Worm (Caenorhabditis elegans) whole organism, late embryonic: ENCODE data around the gene Y48C3A.18.

Experiments
- C08G9.2 ChIP-seq: sonication (generic microtip); optimal IDR thresholded peaks from 2 replicates; lab custom pipeline; 2016; ENCODE audit warnings: mild to moderate bottlenecking, missing genetic modification characterization, moderate library complexity, missing compliant biosample characterization
- F13H6.1 ChIP-seq: sonication (generic microtip); optimal IDR thresholded peaks from 2 replicates; lab custom pipeline; 2016; ENCODE audit warnings: missing genetic modification characterization, missing compliant biosample characterization
- T23F11.4 ChIP-seq: fragments of 200-800 bp; sonication (Bioruptor generic); optimal IDR thresholded peaks from 2 replicates; lab custom pipeline; 2018; ENCODE audit warnings: mild to moderate bottlenecking, missing genetic modification characterization, missing compliant biosample characterization
- ahr-1 ChIP-seq: sonication (generic microtip); optimal IDR thresholded peaks from 2 replicates; lab custom pipeline; 2016; ENCODE audit warnings: missing genetic modification characterization, missing compliant biosample characterization
- ceh-18 ChIP-seq: sonication (generic microtip); optimal IDR thresholded peaks from 2 replicates; lab custom pipeline; 2016; ENCODE audit warnings: missing genetic modification characterization, missing compliant biosample characterization
- ceh-24 ChIP-seq: sonication (generic microtip); optimal IDR thresholded peaks from 2 replicates; lab custom pipeline; 2016; ENCODE audit warnings: mild to moderate bottlenecking, missing genetic modification characterization, missing compliant biosample characterization
- ceh-30 ChIP-seq: fragments of 150-350 bp; optimal IDR thresholded peaks from 2 replicates; lab custom pipeline; 2014; ENCODE audit warnings: missing biosample characterization, missing genetic modification characterization
- ceh-48 ChIP-seq: sonication (generic microtip); optimal IDR thresholded peaks from 2 replicates; lab custom pipeline; 2016; ENCODE audit warnings: missing genetic modification characterization, inconsistent platforms, missing compliant biosample characterization
- ceh-6 ChIP-seq: fragments of 200-800 bp; sonication (Bioruptor generic); optimal IDR thresholded peaks from 2 replicates; lab custom pipeline; 2018; ENCODE audit warnings: mild to moderate bottlenecking, missing genetic modification characterization, missing compliant biosample characterization
- ets-4 ChIP-seq: sonication (generic microtip); optimal IDR thresholded peaks from 2 replicates; lab custom pipeline; 2016; ENCODE audit warnings: missing genetic modification characterization, missing compliant biosample characterization
- eyg-1 ChIP-seq: sonication (generic microtip); optimal IDR thresholded peaks from 2 replicates; lab custom pipeline; 2016; ENCODE audit warnings: missing genotype, missing genetic modification characterization, missing compliant biosample characterization
- fax-1 ChIP-seq: sonication (generic microtip); optimal IDR thresholded peaks from 2 replicates; lab custom pipeline; 2016; ENCODE audit warnings: missing genotype, missing genetic modification characterization, missing compliant biosample characterization
- fkh-10 ChIP-seq: fragments of 150-350 bp; optimal IDR thresholded peaks from 2 replicates; lab custom pipeline; 2014; ENCODE audit warnings: missing biosample characterization, missing genetic modification reagents, missing genetic modification characterization
- lin-11 ChIP-seq: fragments of 200-800 bp; sonication (Bioruptor generic); optimal IDR thresholded peaks from 2 replicates; lab custom pipeline; 2018; ENCODE audit warnings: mild to moderate bottlenecking, missing genetic modification characterization, missing compliant biosample characterization
- madf-2 ChIP-seq: sonication (generic microtip); optimal IDR thresholded peaks from 2 replicates; lab custom pipeline; 2017; ENCODE audit warnings: missing genetic modification characterization, missing compliant biosample characterization
- mec-3 ChIP-seq: sonication (generic microtip); optimal IDR thresholded peaks from 2 replicates; lab custom pipeline; 2016; ENCODE audit warnings: borderline replicate concordance, missing genetic modification characterization, missing compliant biosample characterization
- nfya-1 ChIP-seq: sonication (generic microtip); optimal IDR thresholded peaks from 2 replicates; lab custom pipeline; 2017; ENCODE audit warnings: missing genetic modification characterization, mild to moderate bottlenecking, missing compliant biosample characterization, antibody characterized with exemption, moderate library complexity
- nhr-232 ChIP-seq: sonication (generic microtip); optimal IDR thresholded peaks from 2 replicates; lab custom pipeline; 2016; ENCODE audit warnings: missing genetic modification characterization, missing compliant biosample characterization
- odd-2 ChIP-seq: sonication (generic microtip); optimal IDR thresholded peaks from 2 replicates; lab custom pipeline; 2017; ENCODE audit warnings: antibody characterized with exemption, mild to moderate bottlenecking, missing genetic modification characterization, missing compliant biosample characterization
- pat-9 ChIP-seq: fragments of 200-800 bp; sonication (Bioruptor generic); optimal IDR thresholded peaks from 2 replicates; lab custom pipeline; 2018; ENCODE audit warnings: mild to moderate bottlenecking, missing genetic modification characterization, moderate library complexity, missing compliant biosample characterization
- pha-2 ChIP-seq: sonication (generic microtip); optimal IDR thresholded peaks from 2 replicates; lab custom pipeline; 2017; ENCODE audit warnings: mild to moderate bottlenecking, missing genetic modification characterization, missing compliant biosample characterization
- pqm-1 ChIP-seq: sonication (generic microtip); optimal IDR thresholded peaks from 2 replicates; lab custom pipeline; 2016; ENCODE audit warnings: missing genetic modification characterization, missing compliant biosample characterization
- ref-2 ChIP-seq: sonication (generic microtip); optimal IDR thresholded peaks from 2 replicates; lab custom pipeline; 2016; ENCODE audit warnings: missing genetic modification characterization, missing compliant biosample characterization
- rnt-1 ChIP-seq: sonication (generic microtip); optimal IDR thresholded peaks from 2 replicates; lab custom pipeline; 2016; ENCODE audit warnings: missing genetic modification characterization, missing compliant biosample characterization
- sdc-2 ChIP-seq: sonication (generic microtip); optimal IDR thresholded peaks from 2 replicates; lab custom pipeline; 2016; ENCODE audit warnings: missing genotype, missing genetic modification characterization, missing compliant biosample characterization
- sox-2 ChIP-seq: fragments of 200-800 bp; sonication (Bioruptor generic); IDR thresholded peaks from 2 replicates; pipeline ENCODE4 v1.3.6; 2022; ENCODE audit warnings: missing genetic modification reagents, missing genetic modification characterization, missing compliant biosample characterization
- sox-4 ChIP-seq: sonication (generic microtip); optimal IDR thresholded peaks from 2 replicates; lab custom pipeline; 2017; ENCODE audit warnings: mild to moderate bottlenecking, missing genetic modification characterization, inconsistent platforms, missing compliant biosample characterization
- ttx-3 ChIP-seq: sonication (generic microtip); optimal IDR thresholded peaks from 2 replicates; lab custom pipeline; 2016; ENCODE audit warnings: missing genetic modification reagents, missing genetic modification characterization, missing compliant biosample characterization
- unc-3 ChIP-seq, 2 experiments: fragments of 200-800 bp in 1 of 2; sonication (Bioruptor generic) in 1 of 2; sonication (generic microtip) in 1 of 2; conservative IDR thresholded peaks in 1 of 2; optimal IDR thresholded peaks in 1 of 2; 2 replicates each; pipeline versions ENCODE4 v1.3.6 to Lab custom; 2016 to 2022; ENCODE audit warnings: missing compliant biosample characterization in 2 of 2, missing genetic modification characterization in 2 of 2, missing genetic modification reagents in 1 of 2
- unc-55 ChIP-seq: sonication (generic microtip); optimal IDR thresholded peaks from 2 replicates; lab custom pipeline; 2017; ENCODE audit warnings: missing biosample characterization, missing genetic modification reagents, missing genetic modification characterization
- unc-86 ChIP-seq: sonication (generic microtip); optimal IDR thresholded peaks from 2 replicates; lab custom pipeline; 2016; ENCODE audit warnings: missing genetic modification characterization, missing compliant biosample characterization

Y48C3A.18 gene

ce11 chrII:13405840-13406239, 6.6 kb upstream of the Y48C3A.18 start, which contains the start of gene efl-2:
Gene efl-2, plus strand, starts transcription at chrII:13406140.
- TF ChIP-seq eyg-1 (tag; lab: Kevin White, UChicago) = no peak

DNA sequence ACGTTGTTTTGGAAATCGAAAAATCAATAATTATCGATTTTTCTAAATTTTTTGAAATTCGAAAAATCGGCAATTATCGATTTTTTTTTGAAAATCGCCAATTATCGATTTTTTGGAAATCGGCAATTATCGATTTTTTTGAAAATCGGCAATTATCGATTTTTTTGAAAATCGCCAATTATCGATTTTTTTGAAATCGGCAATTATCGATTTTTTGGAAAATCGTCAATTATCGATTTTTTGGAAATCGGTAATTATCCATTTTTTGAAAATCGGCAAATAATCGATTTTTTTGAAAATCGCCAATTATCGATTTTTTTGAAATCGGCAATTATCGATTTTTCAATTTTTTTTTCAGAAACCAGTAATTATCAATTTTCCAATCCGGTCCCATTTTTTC, 1.7 kb downstream of the Y48C3A.18 start:
- TF ChIP-seq unc-86 = no peak
- TF ChIP-seq ceh-48 (tag; lab: Kevin White, UChicago) = peak; percentile 91
- TF ChIP-seq ahr-1 (tag; lab: Kevin White, UChicago) = no peak
- TF ChIP-seq, all 69 proteins: peak for 1

DNA sequence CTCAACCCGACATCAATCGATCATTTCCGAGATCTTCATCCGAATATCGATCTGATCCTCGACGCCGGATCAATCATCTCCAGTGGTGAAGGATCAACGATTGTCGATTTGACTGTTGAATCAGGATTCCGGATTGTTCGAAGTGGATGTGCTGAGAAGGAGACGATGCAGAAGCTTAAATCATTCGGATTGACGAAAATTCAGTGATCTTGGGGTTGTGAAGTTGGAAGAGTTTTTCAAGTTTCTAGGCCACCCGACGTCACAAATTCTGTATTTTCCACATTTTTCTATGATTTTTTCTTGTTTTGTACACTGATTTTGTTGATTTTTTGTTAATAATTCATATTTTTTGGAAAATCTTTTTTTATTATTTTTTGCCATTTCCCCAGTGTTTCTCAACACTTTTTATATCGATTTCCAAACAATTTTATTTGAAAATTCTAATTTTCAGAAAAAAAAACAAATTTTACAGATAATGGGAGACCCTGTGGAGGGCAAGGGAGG, 2.2 kb downstream of the Y48C3A.18 start, which contains the start of gene Y48E1C.1:
Y48E1C.1 (plus strand) TSS at position 454 of the 504 bp plus-strand sequence.
- TF ChIP-seq ceh-18 (tag; lab: Kevin White, UChicago) (no peak), mec-3 (tag; lab: Kevin White, UChicago) (no peak), pha-2 (tag; lab: Kevin White, UChicago) (no peak), ref-2 (tag; lab: Kevin White, UChicago) (no peak), ceh-6 (no peak), odd-2 (tag; lab: Kevin White, UChicago) (no peak), C08G9.2 (tag; lab: Kevin White, UChicago) (no peak)

ce11 chrII:13416552-13416951, 4.1 kb downstream of the Y48C3A.18 start:
- TF ChIP-seq F13H6.1 (tag; lab: Kevin White, UChicago) = no peak
- TF ChIP-seq rnt-1 (tag; lab: Kevin White, UChicago) = no peak
- TF ChIP-seq pqm-1 (tag; lab: Kevin White, UChicago) = no peak
- no peak for TF ChIP-seq sox-4 (tag; lab: Kevin White, UChicago)
- no peak for TF ChIP-seq odd-2 (tag; lab: Kevin White, UChicago)
- TF ChIP-seq mec-3 (tag; lab: Kevin White, UChicago) = no peak
- TF ChIP-seq unc-86 = no peak
- TF ChIP-seq nhr-232 = no peak
- TF ChIP-seq unc-3 (GFP tag; conservative IDR thresholded peaks at IDR 0.05; lab: Robert Waterston, UW) = no peak
- TF ChIP-seq unc-3 (tag; optimal IDR thresholded peaks at IDR 0.05; lab: Kevin White, UChicago) = no peak
- no peak for TF ChIP-seq sox-2 (GFP tag; lab: Robert Waterston, UW)
- no peak for TF ChIP-seq nfya-1
- no peak for TF ChIP-seq ceh-30
- TF ChIP-seq T23F11.4 (GFP tag; lab: Kevin White, UChicago) = no peak
- TF ChIP-seq ets-4 (tag; lab: Kevin White, UChicago) = no peak
- TF ChIP-seq unc-55 (GFP tag; lab: Kevin White, UChicago) = no peak
- TF ChIP-seq lin-11 = no peak
- TF ChIP-seq fax-1 (tag; lab: Kevin White, UChicago) = no peak
- no peak for TF ChIP-seq ahr-1 (tag; lab: Kevin White, UChicago)
- no peak for TF ChIP-seq sdc-2 (tag; lab: Kevin White, UChicago)
- no peak for TF ChIP-seq ceh-48 (tag; lab: Kevin White, UChicago)

ce11 chrII:13417452-13418031, 5.1 kb downstream of the Y48C3A.18 start:
- no peak for TF ChIP-seq fkh-10 (GFP tag; lab: Kevin White, UChicago)
- no peak for TF ChIP-seq fax-1 (tag; lab: Kevin White, UChicago)
- no peak for TF ChIP-seq pat-9
- peak; percentile 90 for TF ChIP-seq ceh-48 (tag; lab: Kevin White, UChicago)
- no peak for TF ChIP-seq F13H6.1 (tag; lab: Kevin White, UChicago)
- no peak for TF ChIP-seq ttx-3 (tag; lab: Kevin White, UChicago)
- no peak for TF ChIP-seq madf-2 (tag; lab: Kevin White, UChicago)
- no peak for TF ChIP-seq ceh-24 (tag; lab: Kevin White, UChicago)
